Worm (Caenorhabditis elegans) whole organism, L1 larva: Measurements from ENCODE around the gene Y45F10D.7.

Source experiments
- ama-1 ChIP-seq: fragments of 150-350 bp; optimal IDR thresholded peaks from 2 replicates; lab custom pipeline; 2014
- lin-39 ChIP-seq: fragments of 150-350 bp; optimal IDR thresholded peaks from 2 replicates; lab custom pipeline; 2014; ENCODE audit warnings: missing biosample characterization, missing genetic modification reagents, missing genetic modification characterization

ce11 chrIV:13788652-13789051 is at the start of gene Y45F10D.7, which contains the start of gene sas-6:
- TF ChIP-seq ama-1 (lab: Kevin White, UChicago) (no peak), lin-39 (tag; lab: Kevin White, UChicago) (no peak)
